Worm (Caenorhabditis elegans): Measurements from ENCODE around the gene his-31.

DNA sequence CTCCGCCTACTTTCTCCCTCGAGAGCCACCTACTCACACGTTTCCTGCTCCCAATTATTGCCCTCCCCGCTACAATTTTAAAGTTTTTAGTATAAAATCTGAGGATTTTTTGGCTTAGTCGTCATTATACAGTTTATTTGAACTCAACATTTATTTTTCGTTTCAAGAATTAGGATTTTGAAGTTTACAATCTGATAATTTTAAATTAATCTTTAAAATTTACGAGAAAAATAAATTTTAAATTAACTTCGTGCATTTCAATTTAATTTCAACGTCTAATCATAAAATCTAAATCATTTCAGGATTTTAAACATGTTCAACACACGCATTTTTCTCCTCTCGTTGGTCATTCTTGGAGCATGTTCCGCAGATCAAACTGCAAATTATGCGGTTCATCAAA is 4.9 kb downstream of the his-31 start, which contains the start of gene F35H10.2:
- TF ChIP-seq F13H6.1 (tag; optimal IDR thresholded peaks at IDR 0.05) (no peak), hlh-15 (tag; optimal IDR thresholded peaks at IDR 0.05) (no peak), ets-4 (tag; optimal IDR thresholded peaks at IDR 0.05) (no peak), K02D7.2 (tag; optimal IDR thresholded peaks at IDR 0.05) (no peak), nfya-1 (tag; optimal IDR thresholded peaks at IDR 0.05) (no peak), C38D4.7 (GFP tag; optimal IDR thresholded peaks at IDR 0.05) (no peak), nhr-11 (tag; optimal IDR thresholded peaks at IDR 0.05) (no peak), lin-11 (tag; optimal IDR thresholded peaks at IDR 0.05) (no peak), dmd-4 (tag; optimal IDR thresholded peaks at IDR 0.05; ENCODE audit: borderline replicate concordance) (no peak), ref-2 (tag; optimal IDR thresholded peaks at IDR 0.05) (no peak), ceh-30 (tag; optimal IDR thresholded peaks at IDR 0.05) (no peak), elt-2 (tag; optimal IDR thresholded peaks at IDR 0.05) (no peak), ceh-24 (tag; optimal IDR thresholded peaks at IDR 0.05) (no peak), ceh-45 (GFP tag; IDR thresholded peaks at IDR 0.05) (no peak)

Data from whole organism, late embryonic.